Fruit fly (Drosophila melanogaster): Measurements from ENCODE around the gene CG17109.

The CG17109 gene

dm6 chr3R:23061209-23061608 lies 34.3 kb upstream of the CG17109 start, which contains the start of the genes sav and Ublcp1:
Gene sav (minus strand): TSS chr3R:23061304.
Gene Ublcp1 (plus strand): TSS chr3R:23061493.
- TF ChIP-seq fd96Ca (GFP tag; IDR thresholded peaks at IDR 0.05) (no peak), CG15710 (tag; optimal IDR thresholded peaks at IDR 0.05) (no peak), CG32121 (GFP tag; IDR thresholded peaks at IDR 0.05) (no peak), EcR (GFP tag; optimal IDR thresholded peaks at IDR 0.05) (no peak), Snoo (tag; optimal IDR thresholded peaks at IDR 0.05) (no peak), CG14655 (GFP tag; optimal IDR thresholded peaks at IDR 0.05) (no peak), CG4496 (GFP tag; IDR thresholded peaks at IDR 0.05) (no peak), CG12605 (GFP tag; IDR thresholded peaks at IDR 0.05) (no peak), CG8159 (tag; optimal IDR thresholded peaks at IDR 0.05) (no peak), CG17806 (tag; optimal IDR thresholded peaks at IDR 0.05) (no peak), CG10348 (GFP tag; IDR thresholded peaks at IDR 0.05) (no peak), CG8301 (tag; optimal IDR thresholded peaks at IDR 0.05) (no peak), Pif1A (GFP tag; optimal IDR thresholded peaks at IDR 0.05) (no peak), rn (GFP tag; IDR thresholded peaks at IDR 0.05) (no peak), D1 (tag; optimal IDR thresholded peaks at IDR 0.05) (no peak), Ets98B (GFP tag; IDR thresholded peaks at IDR 0.05) (no peak), gl (tag; optimal IDR thresholded peaks at IDR 0.05) (no peak), Pif1B (GFP tag; optimal IDR thresholded peaks at IDR 0.05) (no peak)

dm6 chr3R:23067209-23067826 lies 28.2 kb upstream of the CG17109 start, which contains the start of gene CG17111:
Gene CG17111 (minus strand): TSS chr3R:23067259.
- no peak for TF ChIP-seq Pif1A (GFP tag; optimal IDR thresholded peaks at IDR 0.05)
- no peak for TF ChIP-seq CG9948 (tag; optimal IDR thresholded peaks at IDR 0.05)
- no peak for TF ChIP-seq CG32121 (GFP tag; IDR thresholded peaks at IDR 0.05)
- TF ChIP-seq CG10348 (GFP tag; IDR thresholded peaks at IDR 0.05): no peak
- no peak for TF ChIP-seq CG15710 (tag; optimal IDR thresholded peaks at IDR 0.05)
- TF ChIP-seq gl (tag; optimal IDR thresholded peaks at IDR 0.05): no peak
- no peak for TF ChIP-seq CG8159 (tag; optimal IDR thresholded peaks at IDR 0.05)

dm6 chr3R:23074480-23074879 lies 21.0 kb upstream of the CG17109 start:
- no peak for TF ChIP-seq CG34367 (tag; optimal IDR thresholded peaks at IDR 0.05)

DNA sequence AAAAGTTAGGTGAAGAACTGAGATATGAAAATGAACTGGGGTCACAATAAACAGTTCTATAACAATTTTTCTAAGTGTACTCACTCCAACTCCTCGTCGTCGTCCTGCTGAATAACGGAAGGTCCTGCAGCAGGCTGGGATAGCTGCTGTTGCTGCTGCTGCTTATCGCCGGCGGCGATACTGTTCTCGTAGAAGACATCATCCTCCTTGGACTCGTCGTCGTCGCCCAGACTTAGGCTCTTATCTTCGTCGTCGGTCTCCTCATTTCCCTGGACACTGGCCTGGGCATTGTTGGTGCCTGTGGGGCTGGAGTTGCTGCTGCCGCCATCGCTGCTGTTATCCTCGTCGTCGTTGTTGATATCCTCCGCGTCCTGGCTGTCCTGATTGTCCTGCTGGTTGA lies 14.2 kb upstream of the CG17109 start:
- TF ChIP-seq Snoo (tag; optimal IDR thresholded peaks at IDR 0.05): no peak
- TF ChIP-seq CG15710 (tag; optimal IDR thresholded peaks at IDR 0.05): no peak
- no peak for TF ChIP-seq CG8159 (tag; optimal IDR thresholded peaks at IDR 0.05)
- no peak for TF ChIP-seq CG10348 (GFP tag; IDR thresholded peaks at IDR 0.05)
- TF ChIP-seq CG14655 (GFP tag; optimal IDR thresholded peaks at IDR 0.05): no peak
- no peak for TF ChIP-seq CG9948 (tag; optimal IDR thresholded peaks at IDR 0.05)
- TF ChIP-seq Pif1B (GFP tag; optimal IDR thresholded peaks at IDR 0.05): no peak
- no peak for TF ChIP-seq CG17806 (tag; optimal IDR thresholded peaks at IDR 0.05)
- no peak for TF ChIP-seq CG34367 (tag; optimal IDR thresholded peaks at IDR 0.05)
- TF ChIP-seq EcR (GFP tag; optimal IDR thresholded peaks at IDR 0.05): no peak
- no peak for TF ChIP-seq Ets98B (GFP tag; IDR thresholded peaks at IDR 0.05)
- no peak for TF ChIP-seq CG13204 (GFP tag; optimal IDR thresholded peaks at IDR 0.05)
- no peak for TF ChIP-seq CG4496 (GFP tag; IDR thresholded peaks at IDR 0.05)
- TF ChIP-seq CG8301 (tag; optimal IDR thresholded peaks at IDR 0.05): no peak
- no peak for TF ChIP-seq rn (GFP tag; IDR thresholded peaks at IDR 0.05)
- no peak for TF ChIP-seq CG12605 (GFP tag; IDR thresholded peaks at IDR 0.05)

DNA sequence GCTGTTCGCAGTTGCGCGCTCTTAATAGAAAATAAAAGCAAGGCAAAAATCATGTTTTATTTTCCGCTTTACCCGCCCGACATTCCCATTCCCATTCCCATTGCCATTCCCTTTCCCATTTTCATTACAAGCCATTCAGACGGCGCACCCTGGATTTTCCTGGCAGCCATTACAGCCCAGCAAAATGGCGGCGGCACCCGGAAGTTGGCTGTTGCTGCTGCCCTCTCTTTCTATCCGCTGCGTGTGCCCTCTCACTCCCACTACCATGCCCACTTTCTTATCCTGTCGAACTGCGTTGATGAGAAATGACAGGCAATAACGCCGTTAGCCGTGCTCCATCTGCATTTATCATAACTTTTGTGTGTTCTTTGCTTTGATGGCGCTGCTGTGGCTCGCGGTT lies 7.2 kb upstream of the CG17109 start:
- TF ChIP-seq gl (tag; optimal IDR thresholded peaks at IDR 0.05) (no peak), CG12605 (GFP tag; IDR thresholded peaks at IDR 0.05) (no peak), CG34367 (tag; optimal IDR thresholded peaks at IDR 0.05) (no peak), CG14655 (GFP tag; optimal IDR thresholded peaks at IDR 0.05) (no peak), CG10348 (GFP tag; IDR thresholded peaks at IDR 0.05) (no peak), D1 (tag; optimal IDR thresholded peaks at IDR 0.05) (no peak), CG8159 (tag; optimal IDR thresholded peaks at IDR 0.05) (no peak), rn (GFP tag; IDR thresholded peaks at IDR 0.05) (no peak), CG17806 (tag; optimal IDR thresholded peaks at IDR 0.05) (no peak)

dm6 chr3R:23091586-23092228 lies 3.8 kb upstream of the CG17109 start, which contains the start of the genes CG17110 and CG6726:
Gene CG17110 (plus strand): TSS chr3R:23091724.
Gene CG6726 (plus strand): TSS chr3R:23091724.
- TF ChIP-seq Snoo (tag; optimal IDR thresholded peaks at IDR 0.05) (no peak), fd96Ca (GFP tag; IDR thresholded peaks at IDR 0.05) (no peak), CG14655 (GFP tag; optimal IDR thresholded peaks at IDR 0.05) (no peak), CG8301 (tag; optimal IDR thresholded peaks at IDR 0.05) (no peak), D1 (tag; optimal IDR thresholded peaks at IDR 0.05) (no peak), CG9948 (tag; optimal IDR thresholded peaks at IDR 0.05) (no peak), EcR (GFP tag; optimal IDR thresholded peaks at IDR 0.05) (no peak), CG12605 (GFP tag; IDR thresholded peaks at IDR 0.05) (no peak), Ets98B (GFP tag; IDR thresholded peaks at IDR 0.05) (no peak), CG17806 (tag; optimal IDR thresholded peaks at IDR 0.05) (no peak), rn (GFP tag; IDR thresholded peaks at IDR 0.05) (no peak)
